Worm (Caenorhabditis elegans): Measurements from ENCODE around the gene C24F3.2.

Gene C24F3.2

DNA sequence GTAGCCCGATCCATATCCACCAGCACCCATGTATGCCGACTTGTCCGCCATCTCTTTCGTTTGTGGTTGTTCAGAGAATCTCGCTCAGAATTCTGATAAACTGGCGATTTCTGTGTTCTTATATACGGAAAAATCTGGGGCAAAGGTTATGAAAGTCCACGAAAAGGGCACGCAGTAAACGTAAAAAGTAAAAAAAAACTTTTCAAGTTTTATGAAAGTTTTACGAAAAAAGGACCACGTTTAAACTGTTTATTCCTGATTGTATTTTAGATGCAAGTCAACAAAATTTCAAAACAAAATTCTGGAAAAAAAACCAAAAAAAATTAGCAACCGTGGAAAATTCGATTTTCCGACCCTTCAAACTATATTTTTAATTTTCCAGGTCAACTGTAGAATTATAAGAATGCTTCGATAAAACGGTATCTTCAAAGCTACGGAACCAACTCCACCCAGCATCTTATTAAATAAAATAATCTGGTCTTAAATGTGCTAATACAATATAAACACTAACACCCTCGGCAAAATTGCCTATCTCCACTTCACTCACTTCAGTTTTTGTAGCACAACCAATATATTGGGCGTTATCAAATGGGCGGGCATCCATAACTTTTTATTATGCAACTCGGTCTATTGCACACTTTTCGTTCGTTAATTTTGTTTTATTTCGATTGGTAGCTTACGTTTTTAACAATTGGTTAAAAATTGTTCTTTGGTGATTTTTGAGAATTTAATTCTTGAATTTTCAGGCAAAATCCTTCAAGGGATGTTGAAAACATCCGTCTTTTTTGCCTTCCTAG, 47.0 kb downstream of the C24F3.2 start, which contains the start of the genes nspd-7 and Y43C5A.2:
TSS of gene nspd-7 (minus strand) at position 51 of the 797 bp plus-strand sequence.
TSS of gene Y43C5A.2 (plus strand) at position 747 of the 797 bp plus-strand sequence.
- no peak for TF ChIP-seq unc-55 (GFP tag; optimal IDR thresholded peaks at IDR 0.05)
- peak; percentile 9 for TF ChIP-seq crh-2 (tag; optimal IDR thresholded peaks at IDR 0.05)
